Worm (Caenorhabditis elegans) whole organism, young adult: ENCODE data around the gene srt-52.

Experiments
- ama-1 ChIP-seq, 3 experiments: fragments of 150-350 bp in 1 of 3; sonication (generic microtip) in 2 of 3; optimal IDR thresholded peaks; 2 replicates each; lab custom pipeline; 2014 to 2018; ENCODE audit warnings: missing biosample characterization in 2 of 3, missing genetic modification characterization in 2 of 3, missing genetic modification reagents in 2 of 3
- athp-1 ChIP-seq: sonication (generic microtip); optimal IDR thresholded peaks from 2 replicates; lab custom pipeline; 2017; ENCODE audit warnings: mild to moderate bottlenecking, missing genetic modification characterization, missing compliant biosample characterization
- lin-35 ChIP-seq, 3 experiments: fragments of 150-350 bp in 2 of 3; sonication (generic microtip) in 1 of 3; optimal IDR thresholded peaks; 2 replicates each; lab custom pipeline; 2014 to 2018; ENCODE audit warnings: missing biosample characterization in 3 of 3, missing genetic modification characterization in 3 of 3, missing genetic modification reagents in 3 of 3
- nfya-1 ChIP-seq: sonication (generic microtip); optimal IDR thresholded peaks from 2 replicates; lab custom pipeline; 2017; ENCODE audit warnings: antibody characterized with exemption, missing compliant biosample characterization, missing genetic modification characterization, borderline replicate concordance; ENCODE audit not compliant: insufficient read depth
- nhr-179 ChIP-seq: sonication (generic microtip); optimal IDR thresholded peaks from 2 replicates; lab custom pipeline; 2016; ENCODE audit warnings: mild to moderate bottlenecking, missing genetic modification characterization, missing compliant biosample characterization
- rcor-1 ChIP-seq: fragments of 200-800 bp; sonication (Bioruptor generic); IDR thresholded peaks from 2 replicates; pipeline ENCODE4 v1.3.6; 2022; ENCODE audit warnings: missing genetic modification reagents, missing genetic modification characterization, missing compliant biosample characterization
- rec-8 ChIP-seq, 2 experiments: sonication (generic microtip); optimal IDR thresholded peaks; 2 replicates each; lab custom pipeline; 2016; ENCODE audit warnings: mild to moderate bottlenecking in 2 of 2, missing genetic modification characterization in 2 of 2, missing genetic modification reagents in 2 of 2, missing genotype in 2 of 2, missing biosample characterization in 1 of 2, missing compliant biosample characterization in 1 of 2, moderate library complexity in 1 of 2
- unc-62 ChIP-seq: fragments of 150-350 bp; optimal IDR thresholded peaks from 2 replicates; lab custom pipeline; 2014; ENCODE audit warnings: missing biosample characterization, missing genetic modification reagents, missing genetic modification characterization

- TF ChIP-seq ama-1 (optimal IDR thresholded peaks at IDR 0.05; lab: Kevin White, UChicago) (no peak), ama-1 (GFP tag; optimal IDR thresholded peaks at IDR 0.05; lab: Kevin White, UChicago) (no peak), rcor-1 (no peak), nhr-179 (tag; lab: Kevin White, UChicago) (no peak), rec-8 (tag; optimal IDR thresholded peaks at IDR 0.05; lab: Kevin White, UChicago) (no peak), athp-1 (tag; lab: Kevin White, UChicago) (no peak), lin-35 (GFP tag; optimal IDR thresholded peaks at IDR 0.05; lab: Kevin White, UChicago) (no peak), nfya-1 (tag; lab: Kevin White, UChicago) (no peak), unc-62 (GFP tag; lab: Kevin White, UChicago) (no peak)
These were observed 8.0 kb upstream of the srt-52 start for ce11 chrV:63887-64286.
